Fruit fly (Drosophila melanogaster) whole organism, embryonic: ENCODE results near the gene Dpp10.

ENCODE experiments used
- Abd-B ChIP-seq: fragments of 200-800 bp; sonication (Bioruptor generic); optimal IDR thresholded peaks from 2 replicates; lab custom pipeline; 2018; ENCODE audit warnings: missing biosample characterization, mild to moderate bottlenecking, missing genetic modification characterization, moderate library complexity
- Asciz ChIP-seq: fragments of 200-800 bp; sonication (Bioruptor generic); optimal IDR thresholded peaks from 2 replicates; lab custom pipeline; 2017; ENCODE audit warnings: missing biosample characterization, mild to moderate bottlenecking, missing genetic modification characterization, missing genetic modification reagents
- Bgb ChIP-seq: fragments of 200-800 bp; sonication (Bioruptor generic); IDR thresholded peaks from 2 replicates; pipeline ENCODE4 v1.3.6; 2022; ENCODE audit warnings: missing biosample characterization, missing genetic modification characterization; ENCODE audit not compliant: partially characterized antibody
- CG10267 ChIP-seq: fragments of 200-800 bp; sonication (Bioruptor generic); optimal IDR thresholded peaks from 2 replicates; lab custom pipeline; 2018; ENCODE audit warnings: missing biosample characterization, mild to moderate bottlenecking, missing genetic modification characterization, moderate library complexity
- CG11247 ChIP-seq: fragments of 200-800 bp; sonication (Bioruptor generic); IDR thresholded peaks from 2 replicates; pipeline ENCODE4 v1.3.6; 2022; ENCODE audit warnings: missing biosample characterization, missing genetic modification characterization
- CG13287 ChIP-seq: fragments of 200-800 bp; sonication (Bioruptor generic); IDR thresholded peaks from 2 replicates; pipeline ENCODE4 v1.3.6; 2022; ENCODE audit warnings: missing biosample characterization, missing genetic modification characterization; ENCODE audit not compliant: partially characterized antibody
- CG14441 ChIP-seq: fragments of 200-800 bp; sonication (Bioruptor generic); IDR thresholded peaks from 2 replicates; pipeline ENCODE4 v1.3.6; 2022; ENCODE audit warnings: missing biosample characterization, missing genetic modification characterization
- CG16815 ChIP-seq: fragments of 200-800 bp; sonication (Bioruptor generic); optimal IDR thresholded peaks from 3 replicates; lab custom pipeline; 2017; ENCODE audit warnings: missing biosample characterization, mild to moderate bottlenecking, missing genetic modification characterization
- CG17361 ChIP-seq: fragments of 200-800 bp; sonication (Bioruptor generic); IDR thresholded peaks from 3 replicates; pipeline ENCODE4 v1.3.6; 2022; ENCODE audit warnings: missing biosample characterization, missing genetic modification characterization
- CG2199 ChIP-seq: fragments of 200-800 bp; sonication (Bioruptor generic); IDR thresholded peaks from 3 replicates; pipeline ENCODE4 v1.3.6; 2022; ENCODE audit warnings: missing biosample characterization, missing genetic modification characterization
- CG31224 ChIP-seq: fragments of 200-800 bp; sonication (Bioruptor generic); IDR thresholded peaks from 2 replicates; pipeline ENCODE4 v1.3.6; 2022; ENCODE audit warnings: missing biosample characterization, missing genetic modification characterization
- CG33213 ChIP-seq: fragments of 200-800 bp; sonication (Bioruptor generic); optimal IDR thresholded peaks from 3 replicates; lab custom pipeline; 2016; ENCODE audit warnings: missing biosample characterization, missing genetic modification characterization
- CG7556 ChIP-seq: fragments of 200-800 bp; sonication (Bioruptor generic); optimal IDR thresholded peaks from 2 replicates; lab custom pipeline; 2017; ENCODE audit warnings: missing biosample characterization, mild to moderate bottlenecking, missing genetic modification characterization
- CG7839 ChIP-seq: fragments of 200-800 bp; sonication (Bioruptor generic); optimal IDR thresholded peaks from 3 replicates; lab custom pipeline; 2018; ENCODE audit warnings: missing biosample characterization, mild to moderate bottlenecking, missing genetic modification characterization, moderate library complexity
- CG8290 ChIP-seq, 3 experiments: fragments of 200-800 bp; sonication (Bioruptor generic); optimal IDR thresholded peaks; 2 replicates each; lab custom pipeline; 2016 to 2019; ENCODE audit warnings: missing biosample characterization in 3 of 3, missing genetic modification characterization in 3 of 3, mild to moderate bottlenecking in 2 of 3, moderate library complexity in 1 of 3
- CTCF ChIP-seq: fragments of 200-800 bp; sonication (Bioruptor generic); optimal IDR thresholded peaks from 2 replicates; lab custom pipeline; 2017; ENCODE audit warnings: missing biosample characterization, mild to moderate bottlenecking, missing genetic modification characterization, moderate library complexity
- CkIIα-i1 ChIP-seq: fragments of 200-800 bp; sonication (Bioruptor generic); IDR thresholded peaks from 2 replicates; pipeline ENCODE4 v1.3.6; 2022; ENCODE audit warnings: missing biosample characterization, missing genetic modification characterization
- CoRest ChIP-seq: fragments of 200-800 bp; sonication (Bioruptor generic); optimal IDR thresholded peaks from 3 replicates; lab custom pipeline; 2018; ENCODE audit warnings: missing biosample characterization, mild to moderate bottlenecking, missing genetic modification characterization, moderate library complexity
- D19A ChIP-seq: fragments of 200-800 bp; optimal IDR thresholded peaks from 3 replicates; lab custom pipeline; 2019; ENCODE audit warnings: missing biosample characterization, mild to moderate bottlenecking, missing genetic modification characterization, moderate library complexity
- Ets65A ChIP-seq: fragments of 200-800 bp; sonication (Bioruptor generic); peaks from one replicate; lab custom pipeline; 2016; ENCODE audit warnings: missing biosample characterization, missing genetic modification characterization
- HLH54F ChIP-seq: fragments of 200-800 bp; sonication (Bioruptor generic); optimal IDR thresholded peaks from 3 replicates; lab custom pipeline; 2016; ENCODE audit warnings: missing biosample characterization, missing genetic modification characterization
- Hand ChIP-seq: fragments of 200-800 bp; sonication (Bioruptor generic); optimal IDR thresholded peaks from 2 replicates; lab custom pipeline; 2017; ENCODE audit warnings: mild to moderate bottlenecking, missing biosample characterization, missing genetic modification reagents, missing genetic modification characterization
- Max ChIP-seq: fragments of 200-800 bp; sonication (Bioruptor generic); optimal IDR thresholded peaks from 2 replicates; lab custom pipeline; 2016; ENCODE audit warnings: missing biosample characterization, mild to moderate bottlenecking, missing genetic modification characterization
- NFAT ChIP-seq: fragments of 200-800 bp; sonication (Bioruptor generic); IDR thresholded peaks from 2 replicates; pipeline ENCODE4 v1.3.6; 2022; ENCODE audit warnings: missing biosample characterization, missing genetic modification characterization
- Opbp ChIP-seq: fragments of 200-800 bp; sonication (Bioruptor generic); IDR thresholded peaks from 3 replicates; pipeline ENCODE4 v1.3.6; 2022; ENCODE audit warnings: missing biosample characterization, missing genetic modification characterization; ENCODE audit not compliant: partially characterized antibody
- Rfx ChIP-seq: fragments of 200-800 bp; sonication (Bioruptor generic); IDR thresholded peaks from 2 replicates; pipeline ENCODE4 v1.3.6; 2022; ENCODE audit warnings: missing biosample characterization, missing genetic modification characterization
- Stat92E ChIP-seq, 3 experiments: fragments of >200 bp in 2 of 3; fragments of 200-800 bp in 1 of 3; sonication (Bioruptor generic) in 1 of 3; optimal IDR thresholded peaks; 2 replicates each; lab custom pipeline; 2017 to 2019; ENCODE audit warnings: missing biosample characterization in 3 of 3, missing genetic modification characterization in 3 of 3, mild to moderate bottlenecking in 1 of 3, moderate library complexity in 1 of 3
- Taf1 ChIP-seq: fragments of 200-800 bp; sonication (Bioruptor generic); IDR thresholded peaks from 2 replicates; pipeline ENCODE4 v1.3.6; 2022; ENCODE audit warnings: missing biosample characterization, missing genetic modification characterization
- Trl ChIP-seq, 3 experiments: fragments of >200 bp in 2 of 3; fragments of 200-800 bp in 1 of 3; sonication (Bioruptor generic) in 1 of 3; optimal IDR thresholded peaks; 2 replicates in 1 of 3; 3 replicates in 2 of 3; lab custom pipeline; 2016 to 2017; ENCODE audit warnings: missing biosample characterization in 1 of 3, missing genetic modification characterization in 1 of 3
- Xbp1 ChIP-seq: fragments of 200-800 bp; sonication (Bioruptor generic); optimal IDR thresholded peaks from 3 replicates; lab custom pipeline; 2016; ENCODE audit warnings: missing biosample characterization, mild to moderate bottlenecking, missing genetic modification characterization
- amos ChIP-seq: fragments of 200-800 bp; sonication (Bioruptor generic); IDR thresholded peaks from 2 replicates; pipeline ENCODE4 v1.3.6; 2022; ENCODE audit warnings: missing biosample characterization, missing genetic modification characterization; ENCODE audit not compliant: partially characterized antibody
- bbx ChIP-seq: fragments of 200-800 bp; sonication (Bioruptor generic); IDR thresholded peaks from 2 replicates; pipeline ENCODE4 v1.3.6; 2022; ENCODE audit warnings: missing biosample characterization, missing genetic modification characterization; ENCODE audit not compliant: partially characterized antibody
- croc ChIP-seq: fragments of 200-800 bp; sonication (Bioruptor generic); conservative IDR thresholded peaks from 3 replicates; pipeline ENCODE4 v1.3.6; 2022; ENCODE audit warnings: missing biosample characterization, missing genetic modification characterization
- fd3F ChIP-seq: fragments of 200-800 bp; sonication (Bioruptor generic); optimal IDR thresholded peaks from 2 replicates; lab custom pipeline; 2018; ENCODE audit warnings: missing biosample characterization, mild to moderate bottlenecking, missing genetic modification characterization, moderate library complexity
- grau ChIP-seq: fragments of 200-800 bp; optimal IDR thresholded peaks from 3 replicates; lab custom pipeline; 2019; ENCODE audit warnings: missing biosample characterization, mild to moderate bottlenecking, missing genetic modification characterization, moderate library complexity
- insv ChIP-seq, 2 experiments: fragments of 200-800 bp; sonication (Bioruptor generic); optimal IDR thresholded peaks; 3 replicates each; lab custom pipeline; 2016 to 2018; ENCODE audit warnings: missing biosample characterization in 2 of 2, missing genetic modification characterization in 2 of 2
- kay ChIP-seq: fragments of 200-800 bp; sonication (Bioruptor generic); optimal IDR thresholded peaks from 2 replicates; lab custom pipeline; 2016; ENCODE audit warnings: missing biosample characterization, missing genetic modification characterization
- knrl ChIP-seq: fragments of 200-800 bp; sonication (Bioruptor generic); IDR thresholded peaks from 3 replicates; pipeline ENCODE4 v1.3.6; 2022; ENCODE audit warnings: missing biosample characterization, missing genetic modification characterization; ENCODE audit not compliant: partially characterized antibody
- nmo ChIP-seq: fragments of 200-800 bp; sonication (Bioruptor generic); optimal IDR thresholded peaks from 2 replicates; lab custom pipeline; 2018; ENCODE audit warnings: missing biosample characterization, mild to moderate bottlenecking, missing genetic modification characterization, moderate library complexity
- pho ChIP-seq: fragments of 200-800 bp; sonication (Bioruptor generic); optimal IDR thresholded peaks from 2 replicates; lab custom pipeline; 2016; ENCODE audit warnings: missing biosample characterization, missing genetic modification characterization
- phol ChIP-seq: fragments of 200-800 bp; sonication (Bioruptor generic); optimal IDR thresholded peaks from 3 replicates; lab custom pipeline; 2018; ENCODE audit warnings: missing biosample characterization, mild to moderate bottlenecking, missing genetic modification characterization, moderate library complexity
- pita ChIP-seq: fragments of 200-800 bp; sonication (Bioruptor generic); optimal IDR thresholded peaks from 2 replicates; lab custom pipeline; 2017; ENCODE audit warnings: missing biosample characterization, mild to moderate bottlenecking, missing genetic modification characterization
- sens ChIP-seq: fragments of 200-800 bp; sonication (Bioruptor generic); peaks from one replicate; lab custom pipeline; 2016; ENCODE audit warnings: missing biosample characterization, missing genetic modification characterization
- shn ChIP-seq: fragments of 200-800 bp; sonication (Bioruptor generic); optimal IDR thresholded peaks from 3 replicates; lab custom pipeline; 2016; ENCODE audit warnings: missing biosample characterization, missing genetic modification characterization
- stwl ChIP-seq: fragments of 200-800 bp; sonication (Bioruptor generic); optimal IDR thresholded peaks from 3 replicates; lab custom pipeline; 2018; ENCODE audit warnings: missing biosample characterization, mild to moderate bottlenecking, missing genetic modification characterization, moderate library complexity
- trem ChIP-seq: fragments of 200-800 bp; optimal IDR thresholded peaks from 3 replicates; lab custom pipeline; 2019; ENCODE audit warnings: missing biosample characterization, mild to moderate bottlenecking, missing genetic modification characterization, moderate library complexity
- vvl ChIP-seq: fragments of 200-800 bp; sonication (Bioruptor generic); IDR thresholded peaks from 2 replicates; pipeline ENCODE4 v1.3.6; 2022; ENCODE audit warnings: missing biosample characterization, missing genetic modification characterization
- wek ChIP-seq: fragments of 200-800 bp; sonication (Bioruptor generic); optimal IDR thresholded peaks from 3 replicates; lab custom pipeline; 2018; ENCODE audit warnings: missing biosample characterization, mild to moderate bottlenecking, missing genetic modification characterization, moderate library complexity
- zen ChIP-seq: fragments of 200-800 bp; sonication (Bioruptor generic); optimal IDR thresholded peaks from 3 replicates; lab custom pipeline; 2018; ENCODE audit warnings: missing biosample characterization, mild to moderate bottlenecking, missing genetic modification characterization, moderate library complexity

Gene Dpp10

dm6 chr2L:6526996-6527395 lies 73.9 kb downstream of the Dpp10 start (continued):
- peak; percentile 42 for TF ChIP-seq kay (GFP tag; lab: Kevin White, UChicago)
- peak; percentile 72 for TF ChIP-seq knrl (GFP tag; lab: Robert Waterston, UW)
- peak; percentile 9 for TF ChIP-seq HLH54F (GFP tag; lab: Kevin White, UChicago)
- no peak for TF ChIP-seq CkIIα-i1
- TF ChIP-seq Abd-B (GFP tag; lab: Kevin White, UChicago): peak; percentile 29
- TF ChIP-seq phol (tag; lab: Kevin White, UChicago): peak; percentile 9
- peak; percentile 62 for TF ChIP-seq pita
- TF ChIP-seq CG10267 (tag; lab: Kevin White, UChicago): peak; percentile 46
- peak; percentile 56; the same call in 1 of the 3 replicates for TF ChIP-seq Opbp (GFP tag; lab: Robert Waterston, UW)
- TF ChIP-seq CG14441 (GFP tag; lab: Robert Waterston, UW): no peak
- TF ChIP-seq CG2199 (GFP tag; lab: Robert Waterston, UW): peak; percentile 91
- TF ChIP-seq Trl (optimal IDR thresholded peaks at IDR 0.05; lab: Kevin White, UChicago): no peak
- TF ChIP-seq Trl (GFP tag; optimal IDR thresholded peaks at IDR 0.05; lab: Kevin White, UChicago): peak; percentile 3
- peak; percentile 13 for TF ChIP-seq Max (GFP tag; lab: Kevin White, UChicago)
- TF ChIP-seq CG8290 (GFP tag; optimal IDR thresholded peaks at IDR 0.05; lab: Kevin White, UChicago): peak; percentile 37
- TF ChIP-seq CG8290 (tag; optimal IDR thresholded peaks at IDR 0.05; lab: Kevin White, UChicago): no peak
- no peak for TF ChIP-seq wek (GFP tag; lab: Kevin White, UChicago)
- TF ChIP-seq CG17361: peak; percentile 28; the same call in 1 of the 3 replicates
- peak; percentile 44 for TF ChIP-seq CG33213 (GFP tag; lab: Kevin White, UChicago)
- TF ChIP-seq grau (tag; lab: Kevin White, UChicago): peak; percentile 20
- TF ChIP-seq amos (GFP tag; lab: Robert Waterston, UW): peak; percentile 80
- TF ChIP-seq CG13287 (GFP tag; lab: Robert Waterston, UW): peak; percentile 50; the same call in 1 of the 2 replicates
- no peak for TF ChIP-seq CG11247 (GFP tag; lab: Robert Waterston, UW)
- peak; percentile 15 for TF ChIP-seq nmo (GFP tag; lab: Kevin White, UChicago)
- TF ChIP-seq shn: no peak
- TF ChIP-seq trem: peak; percentile 39
- TF ChIP-seq bbx (GFP tag; lab: Robert Waterston, UW): peak; percentile 60; the same call in 1 of the 2 replicates
- peak; percentile 89 for TF ChIP-seq vvl (GFP tag; lab: Robert Waterston, UW)
- TF ChIP-seq stwl: peak; percentile 78
- TF ChIP-seq Bgb (GFP tag; lab: Robert Waterston, UW): peak; percentile 88
- TF ChIP-seq CTCF: peak; percentile 98
- TF ChIP-seq croc (GFP tag; lab: Robert Waterston, UW): no peak
- TF ChIP-seq CoRest (tag; lab: Kevin White, UChicago): peak; percentile 4
- peak; percentile 31 for TF ChIP-seq pho (GFP tag; lab: Kevin White, UChicago)
- no peak for TF ChIP-seq CG7556
- peak; percentile 31; the same call in 1 of the 2 replicates for TF ChIP-seq Rfx (GFP tag; lab: Robert Waterston, UW)
- TF ChIP-seq D19A: peak; percentile 86
- TF ChIP-seq insv (GFP tag; optimal IDR thresholded peaks at IDR 0.05; lab: Kevin White, UChicago): peak in 1 of 2 experiments; percentile 57
- TF ChIP-seq Xbp1 (GFP tag; lab: Kevin White, UChicago): peak; percentile 42
- TF ChIP-seq Hand (GFP tag; lab: Kevin White, UChicago): no peak
- peak; percentile 17; the same call in 1 of the 2 replicates for TF ChIP-seq NFAT (GFP tag; lab: Robert Waterston, UW)
- TF ChIP-seq sens (GFP tag; lab: Kevin White, UChicago): peak; percentile 78
- TF ChIP-seq CG16815 (GFP tag; lab: Kevin White, UChicago): no peak
- TF ChIP-seq Ets65A (GFP tag; lab: Kevin White, UChicago): peak; percentile 85
- no peak for TF ChIP-seq CG31224 (GFP tag; lab: Robert Waterston, UW)
- peak; percentile 68 for TF ChIP-seq zen
- no peak for TF ChIP-seq Asciz (GFP tag; lab: Kevin White, UChicago)
- TF ChIP-seq CG7839 (tag; lab: Kevin White, UChicago): no peak
- TF ChIP-seq Stat92E (GFP tag; optimal IDR thresholded peaks at IDR 0.05; lab: Kevin White, UChicago): peak in 1 of 3 experiments; percentile 22
- TF ChIP-seq Taf1: no peak
- TF ChIP-seq fd3F: no peak
